Worm (Caenorhabditis elegans) whole organism, L2 larva: ENCODE measurements around the gene Y38H6C.8.
"Not testable (repeated sequence)": the region's sequence is repeated elsewhere in the genome, so short reads cannot be mapped to it uniquely, and the experiment has no call there.

Experiments
- C34F6.9 ChIP-seq: fragments of 150-350 bp; optimal IDR thresholded peaks from 2 replicates; lab custom pipeline; 2014; ENCODE audit warnings: missing biosample characterization, missing genetic modification characterization
- Y55F3AM.14 ChIP-seq: fragments of 200-800 bp; sonication (Bioruptor generic); optimal IDR thresholded peaks from 2 replicates; lab custom pipeline; 2018; ENCODE audit warnings: mild to moderate bottlenecking, missing genetic modification characterization, missing compliant biosample characterization
- ZK546.5 ChIP-seq: sonication (generic microtip); optimal IDR thresholded peaks from 2 replicates; lab custom pipeline; 2017; ENCODE audit warnings: missing biosample characterization, missing genetic modification characterization
- ama-1 ChIP-seq: fragments of 150-350 bp; optimal IDR thresholded peaks from 2 replicates; lab custom pipeline; 2018; ENCODE audit warnings: inconsistent platforms
- elt-1 ChIP-seq: fragments of 150-350 bp; optimal IDR thresholded peaks from 2 replicates; lab custom pipeline; 2014; ENCODE audit warnings: missing biosample characterization, missing genetic modification characterization
- lin-13 ChIP-seq: fragments of 150-350 bp; optimal IDR thresholded peaks from 2 replicates; lab custom pipeline; 2014; ENCODE audit warnings: missing biosample characterization, missing genetic modification reagents, missing genetic modification characterization
- lsy-2 ChIP-seq, 2 experiments: fragments of 150-350 bp in 1 of 2; sonication (generic microtip) in 1 of 2; optimal IDR thresholded peaks; 2 replicates each; lab custom pipeline; 2014 to 2017; ENCODE audit warnings: missing biosample characterization in 2 of 2, missing genetic modification characterization in 2 of 2
- mab-5 ChIP-seq: fragments of 150-350 bp; optimal IDR thresholded peaks from 2 replicates; lab custom pipeline; 2014; ENCODE audit warnings: missing biosample characterization, missing genetic modification characterization
- mbf-1 ChIP-seq: sonication (generic microtip); optimal IDR thresholded peaks from 2 replicates; lab custom pipeline; 2017; ENCODE audit warnings: missing biosample characterization, missing genetic modification characterization
- mdl-1 ChIP-seq, 2 experiments: fragments of 150-350 bp in 1 of 2; sonication (generic microtip) in 1 of 2; optimal IDR thresholded peaks; 2 replicates each; lab custom pipeline; 2017; ENCODE audit warnings: missing biosample characterization in 2 of 2, missing genetic modification characterization in 2 of 2
- nhr-10 ChIP-seq: sonication (generic microtip); optimal IDR thresholded peaks from 2 replicates; lab custom pipeline; 2017; ENCODE audit warnings: missing biosample characterization, missing genetic modification characterization
- nhr-25 ChIP-seq: fragments of 150-350 bp; sonication (generic microtip); optimal IDR thresholded peaks from 3 replicates; lab custom pipeline; 2014; ENCODE audit warnings: missing biosample characterization, missing genetic modification characterization
- sem-4 ChIP-seq: fragments of 150-350 bp; optimal IDR thresholded peaks from 2 replicates; lab custom pipeline; 2014; ENCODE audit warnings: missing biosample characterization, missing genetic modification reagents, missing genetic modification characterization
- sma-3 ChIP-seq: sonication (generic microtip); optimal IDR thresholded peaks from 2 replicates; lab custom pipeline; 2016; ENCODE audit warnings: missing genetic modification reagents, missing genetic modification characterization, missing compliant biosample characterization
- sma-9 ChIP-seq, 2 experiments: fragments of 150-350 bp in 1 of 2; sonication (generic microtip) in 1 of 2; optimal IDR thresholded peaks; 2 replicates each; lab custom pipeline; 2014 to 2016; ENCODE audit warnings: missing genetic modification characterization in 2 of 2, mild to moderate bottlenecking in 1 of 2, missing biosample characterization in 1 of 2, missing compliant biosample characterization in 1 of 2, missing genetic modification reagents in 1 of 2, moderate library complexity in 1 of 2
- snpc-4 ChIP-seq: fragments of 150-350 bp; optimal IDR thresholded peaks from 2 replicates; lab custom pipeline; 2014; ENCODE audit warnings: missing biosample characterization, missing genetic modification characterization
- unc-39 ChIP-seq: fragments of 150-350 bp; optimal IDR thresholded peaks from 2 replicates; lab custom pipeline; 2014; ENCODE audit warnings: missing biosample characterization, missing genetic modification characterization
- unc-55 ChIP-seq: fragments of 150-350 bp; sonication (generic microtip); optimal IDR thresholded peaks from 3 replicates; lab custom pipeline; 2014; ENCODE audit warnings: missing biosample characterization, missing genetic modification reagents, missing genetic modification characterization
- zag-1 ChIP-seq: fragments of 150-350 bp; optimal IDR thresholded peaks from 2 replicates; lab custom pipeline; 2014; ENCODE audit warnings: missing biosample characterization, missing genetic modification characterization
- ztf-11 ChIP-seq: sonication (generic microtip); optimal IDR thresholded peaks from 2 replicates; lab custom pipeline; 2017; ENCODE audit warnings: missing biosample characterization, missing genetic modification characterization
- ztf-4 ChIP-seq: fragments of 150-350 bp; optimal IDR thresholded peaks from 2 replicates; lab custom pipeline; 2014; ENCODE audit warnings: missing biosample characterization, missing genetic modification characterization

Y38H6C.8 gene

DNA sequence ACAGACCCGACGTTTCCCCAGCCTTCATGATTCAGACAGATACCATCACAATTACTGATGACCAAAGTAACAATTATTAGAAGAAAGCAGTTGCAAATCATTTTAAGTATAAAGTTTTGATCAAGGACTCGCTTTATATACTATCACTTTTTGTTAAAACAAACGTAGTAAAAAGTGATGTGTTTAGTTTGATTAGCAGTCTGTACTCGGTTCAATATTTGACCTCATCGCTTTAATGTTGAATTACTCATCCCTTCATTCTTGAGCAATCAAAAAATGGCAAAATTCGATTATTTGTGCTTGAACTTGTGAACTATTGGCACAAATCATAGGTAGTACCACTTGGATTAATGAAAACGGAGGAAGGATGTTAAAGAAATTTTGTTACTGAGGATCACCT, 44.5 kb downstream of the Y38H6C.8 start, which contains the start of gene abf-4:
Gene abf-4, minus strand, starts transcription at position 101 of the 400 bp plus-strand sequence.
- TF ChIP-seq ZK546.5 (tag; lab: Kevin White, UChicago) (no peak), mab-5 (no peak), lin-13 (no peak), nhr-25 (tag; lab: Kevin White, UChicago) (no peak), zag-1 (no peak), nhr-10 (tag; lab: Kevin White, UChicago) (no peak), mbf-1 (tag; lab: Kevin White, UChicago) (no peak), ama-1 (no peak), sma-3 (no peak), mdl-1 (tag; optimal IDR thresholded peaks at IDR 0.05; lab: Kevin White, UChicago) (no peak), ztf-4 (tag; lab: Kevin White, UChicago) (no peak), unc-55 (no peak), sma-9 (GFP tag; optimal IDR thresholded peaks at IDR 0.05; lab: Kevin White, UChicago) (no peak), sma-9 (tag; optimal IDR thresholded peaks at IDR 0.05; lab: Kevin White, UChicago) (no peak), unc-39 (tag; lab: Kevin White, UChicago) (no peak), elt-1 (tag; lab: Kevin White, UChicago) (no peak), snpc-4 (tag; lab: Kevin White, UChicago) (no peak), ztf-11 (tag; lab: Kevin White, UChicago) (no peak), Y55F3AM.14 (no peak), C34F6.9 (tag; lab: Kevin White, UChicago) (no peak)
- TF ChIP-seq, all 48 proteins: peak for 0

DNA sequence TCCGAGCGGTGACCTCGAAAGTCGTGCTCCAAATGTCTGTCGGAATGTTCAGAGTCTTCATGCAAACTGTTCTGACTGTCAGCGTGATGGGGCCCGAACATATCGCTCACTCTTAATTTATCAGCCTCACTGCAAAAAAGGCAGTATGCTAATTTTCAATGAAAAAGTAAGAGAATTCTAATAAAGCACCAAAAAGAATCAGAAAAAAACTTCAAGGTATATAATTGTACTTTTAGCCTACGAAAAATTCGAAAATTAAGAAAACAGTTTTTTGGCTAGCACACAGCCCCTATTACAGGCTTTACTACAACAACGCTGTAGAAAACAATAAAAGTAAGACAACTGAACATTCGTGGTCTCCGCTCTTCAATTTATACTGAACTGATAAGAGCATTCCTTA, 48.0 kb downstream of the Y38H6C.8 start, which contains the start of gene F26F2.1:
Gene F26F2.1, minus strand, starts transcription at position 101 of the 400 bp plus-strand sequence.
- TF ChIP-seq nhr-10 (tag; lab: Kevin White, UChicago) (no peak), sem-4 (tag; lab: Kevin White, UChicago) (no peak), lsy-2 (tag; optimal IDR thresholded peaks at IDR 0.05; lab: Kevin White, UChicago) (no peak), ztf-11 (tag; lab: Kevin White, UChicago) (no peak)

DNA sequence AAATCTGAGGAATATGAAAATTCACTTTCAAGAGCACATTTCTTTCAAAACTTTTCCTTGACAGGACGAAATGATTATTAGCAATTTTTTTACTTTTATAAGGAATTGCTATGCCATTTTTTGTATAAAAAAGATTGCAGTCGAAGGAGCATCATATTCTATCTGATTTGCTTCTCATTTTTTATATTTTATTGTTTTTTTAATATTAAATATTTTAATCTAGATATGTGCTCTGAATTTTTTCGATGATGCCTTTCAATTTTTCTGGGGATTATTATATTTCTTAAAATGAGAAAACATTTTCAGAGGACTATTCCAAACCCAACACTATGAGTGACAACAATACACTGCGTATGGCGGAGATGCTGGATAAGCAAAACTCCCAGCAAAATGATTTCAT, 50.3 kb downstream of the Y38H6C.8 start, which contains the start of gene F26F2.13:
Gene F26F2.13, plus strand, starts transcription at position 301 of the 400 bp plus-strand sequence.
- not testable (repeated sequence) for TF ChIP-seq unc-39 (tag; lab: Kevin White, UChicago); Y55F3AM.14; ztf-4 (tag; lab: Kevin White, UChicago)
